Worm (Caenorhabditis elegans): Measurements from ENCODE around the gene pph-2.
A peak's percentile ranks its signal among the peaks of the same experiment; 100 is the strongest.

Gene pph-2

ce11 chrIV:11838657-11839056 is 38.9 kb downstream of the pph-2 start, which contains the start of gene fbxb-3:
TSS of gene fbxb-3 (plus strand) at chrIV:11838957.
- TF ChIP-seq R02D3.7 (tag; optimal IDR thresholded peaks at IDR 0.05): no peak
- TF ChIP-seq vab-7 (GFP tag; IDR thresholded peaks at IDR 0.05): no peak

- TF ChIP-seq fos-1 (tag; optimal IDR thresholded peaks at IDR 0.05) (no peak), duxl-1 (tag; optimal IDR thresholded peaks at IDR 0.05; ENCODE audit: poor library complexity) (no peak), zag-1 (tag; optimal IDR thresholded peaks at IDR 0.05) (no peak), dmd-9 (GFP tag; IDR thresholded peaks at IDR 0.05) (no peak), cey-2 (tag; optimal IDR thresholded peaks at IDR 0.05; ENCODE audit: borderline replicate concordance, insufficient read depth) (no peak), lsy-2 (tag; optimal IDR thresholded peaks at IDR 0.05) (no peak), spr-3 (GFP tag; optimal IDR thresholded peaks at IDR 0.05) (no peak), spr-1 (tag; optimal IDR thresholded peaks at IDR 0.05) (no peak), pqm-1 (tag; optimal IDR thresholded peaks at IDR 0.05) (no peak), dmd-8 (GFP tag; IDR thresholded peaks at IDR 0.05) (no peak), nhr-25 (tag; optimal IDR thresholded peaks at IDR 0.05; ENCODE audit: borderline replicate concordance, insufficient read depth) (no peak), nhr-42 (GFP tag; IDR thresholded peaks at IDR 0.05) (no peak), attf-4 (tag; optimal IDR thresholded peaks at IDR 0.05) (no peak), ces-1 (GFP tag; optimal IDR thresholded peaks at IDR 0.05) (no peak), unc-39 (tag; optimal IDR thresholded peaks at IDR 0.05) (no peak), dve-1 (tag; optimal IDR thresholded peaks at IDR 0.05; ENCODE audit: insufficient read depth) (no peak)
Observed at ce11 chrIV:11833456-11833855, 44.1 kb downstream of the pph-2 start, which contains the start of gene M117.4. TSS of gene M117.4 (minus strand) at chrIV:11833556.

DNA sequence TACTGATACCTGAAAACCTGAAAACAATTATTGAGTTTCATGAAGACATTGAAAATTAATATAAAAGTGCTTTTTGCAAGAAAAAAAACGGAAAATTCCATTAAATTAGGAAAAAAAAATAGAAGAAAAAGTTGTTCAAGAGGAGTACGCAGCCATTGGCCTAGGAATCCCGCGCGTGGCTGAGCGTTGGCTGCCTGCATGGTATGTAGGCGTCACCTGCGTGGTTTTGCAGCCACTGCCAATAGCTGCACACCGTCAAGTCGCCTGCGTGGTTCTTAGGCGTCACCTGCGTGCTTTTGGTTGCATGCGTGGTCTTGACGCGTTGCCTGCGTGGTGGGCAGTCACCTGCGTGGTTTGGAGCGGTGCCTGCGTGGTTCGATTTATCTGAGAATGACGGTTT is 49.6 kb downstream of the pph-2 start, which contains the start of gene M117.6:
Gene M117.6, minus strand, starts transcription at position 101 of the 400 bp plus-strand sequence.
- TF ChIP-seq set-16 (GFP tag; IDR thresholded peaks at IDR 0.05): peak; percentile 53; the same call in 1 of the 2 replicates
- TF ChIP-seq snpc-1.2 (GFP tag; IDR thresholded peaks at IDR 0.05): 0 out of 2 replicates have a peak, but pooled peaks have one; percentile 16
